Worm (Caenorhabditis elegans) whole organism, L3 larva: ENCODE measurements around the gene cup-4.

Experiments used
- fos-1 ChIP-seq: fragments of 150-350 bp; optimal IDR thresholded peaks from 2 replicates; lab custom pipeline; 2014; ENCODE audit warnings: missing biosample characterization, missing genetic modification characterization
- pha-4 ChIP-seq: fragments of 150-350 bp; optimal IDR thresholded peaks from 2 replicates; lab custom pipeline; 2014; ENCODE audit warnings: missing biosample characterization, missing genetic modification reagents, missing genetic modification characterization

- no peak for TF ChIP-seq pha-4
- TF ChIP-seq fos-1 (tag; lab: Kevin White, UChicago): no peak
Observed at ce11 chrIII:7823285-7823684, 43.0 kb upstream of the cup-4 start.
